4 worm cellular contexts compared by ENCODE assay signal in genomic region chrIII:1744486-1744885, ce11.
TF ChIP-seq lines count a peak whose summit lies in the region.

No protein-coding gene starts in this region.

TF ChIP-seq in whole organism, L1 larva, 84 proteins besides CTCF, POLR2A, EP300 and RAD21:
- peak; percentile 6 for TF ChIP-seq fkh-10 (GFP tag; optimal IDR thresholded peaks at IDR 0.05; lab: Kevin White, UChicago)
- no peak for TF ChIP-seq Y116A8C.19 (tag; optimal IDR thresholded peaks at IDR 0.05; lab: Kevin White, UChicago; ENCODE audit: borderline replicate concordance)
- TF ChIP-seq efl-1 (optimal IDR thresholded peaks at IDR 0.05; lab: Kevin White, UChicago), result no peak
- TF ChIP-seq efl-1 (GFP tag; optimal IDR thresholded peaks at IDR 0.05 in 1 of 2; lab: Kevin White, UChicago), result peak in 1 of 2 experiments; percentile 45
- no peak for TF ChIP-seq sptf-1 (tag; optimal IDR thresholded peaks at IDR 0.05; lab: Kevin White, UChicago)
- TF ChIP-seq dsc-1 (tag; optimal IDR thresholded peaks at IDR 0.05; lab: Kevin White, UChicago), result peak; percentile 22

TF ChIP-seq in whole organism, L2 larva, 48 proteins besides CTCF, POLR2A, EP300 and RAD21:
- no peak for TF ChIP-seq ztf-11 (tag; optimal IDR thresholded peaks at IDR 0.05; lab: Kevin White, UChicago)
- no peak for TF ChIP-seq lsy-2 (tag; optimal IDR thresholded peaks at IDR 0.05; lab: Kevin White, UChicago)
- peak; percentile 11 for TF ChIP-seq sma-9 (GFP tag; optimal IDR thresholded peaks at IDR 0.05; lab: Kevin White, UChicago)
- no peak for TF ChIP-seq sma-9 (tag; optimal IDR thresholded peaks at IDR 0.05; lab: Kevin White, UChicago)

TF ChIP-seq in whole organism, L4 larva, 104 proteins besides CTCF, POLR2A, EP300 and RAD21:
- TF ChIP-seq ceh-82 (tag; optimal IDR thresholded peaks at IDR 0.05; lab: Kevin White, UChicago) (no peak), zip-2 (tag; optimal IDR thresholded peaks at IDR 0.05; lab: Kevin White, UChicago) (no peak), Y75B8A.6 (GFP tag; IDR thresholded peaks at IDR 0.05; lab: Robert Waterston, UW) (no peak), mdt-29 (GFP tag; IDR thresholded peaks at IDR 0.05; lab: Robert Waterston, UW) (no peak), lin-13 (GFP tag; optimal IDR thresholded peaks at IDR 0.05; lab: Kevin White, UChicago) (peak; percentile 32), aly-2 (tag; optimal IDR thresholded peaks at IDR 0.05; lab: Kevin White, UChicago) (no peak), ceh-62 (tag; optimal IDR thresholded peaks at IDR 0.05; lab: Kevin White, UChicago) (no peak), daf-12 (tag; optimal IDR thresholded peaks at IDR 0.05; lab: Kevin White, UChicago) (no peak), egl-43 (GFP tag; IDR thresholded peaks at IDR 0.05; lab: Robert Waterston, UW) (peak; percentile 62; the same call in 1 of the 2 replicates), dpl-1 (GFP tag; optimal IDR thresholded peaks at IDR 0.05; lab: Kevin White, UChicago) (no peak), nhr-28 (tag; optimal IDR thresholded peaks at IDR 0.05; lab: Kevin White, UChicago) (no peak), ztf-7 (tag; optimal IDR thresholded peaks at IDR 0.05; lab: Kevin White, UChicago) (no peak), ceh-28 (tag; optimal IDR thresholded peaks at IDR 0.05; lab: Kevin White, UChicago) (no peak), F49E8.2 (tag; optimal IDR thresholded peaks at IDR 0.05; lab: Kevin White, UChicago; ENCODE audit: borderline replicate concordance) (no peak), lin-38 (GFP tag; IDR thresholded peaks at IDR 0.05; lab: Robert Waterston, UW) (peak; percentile 61), ceh-32 (tag; optimal IDR thresholded peaks at IDR 0.05; lab: Kevin White, UChicago; ENCODE audit: poor library complexity) (no peak), daf-19 (GFP tag; conservative IDR thresholded peaks at IDR 0.05; lab: Robert Waterston, UW) (no peak), tag-97 (GFP tag; IDR thresholded peaks at IDR 0.05; lab: Robert Waterston, UW) (no peak), nhr-42 (GFP tag; IDR thresholded peaks at IDR 0.05; lab: Robert Waterston, UW) (no peak), madf-9 (GFP tag; conservative IDR thresholded peaks at IDR 0.05; lab: Robert Waterston, UW) (no peak), ceh-44 (GFP tag; IDR thresholded peaks at IDR 0.05; lab: Robert Waterston, UW) (no peak), D1046.2 (GFP tag; IDR thresholded peaks at IDR 0.05; lab: Robert Waterston, UW) (no peak), nhr-76 (tag; optimal IDR thresholded peaks at IDR 0.05; lab: Kevin White, UChicago) (no peak), Y5F2A.4 (GFP tag; optimal IDR thresholded peaks at IDR 0.05; lab: Kevin White, UChicago) (no peak), daf-8 (GFP tag; IDR thresholded peaks at IDR 0.05; lab: Robert Waterston, UW) (no peak), lin-39 (tag; optimal IDR thresholded peaks at IDR 0.05; lab: Kevin White, UChicago) (no peak), unc-39 (tag; optimal IDR thresholded peaks at IDR 0.05; lab: Kevin White, UChicago) (no peak), dmd-8 (GFP tag; IDR thresholded peaks at IDR 0.05; lab: Robert Waterston, UW) (0 out of 2 replicates have a peak, but pooled peaks have one; percentile 43), ama-1 (optimal IDR thresholded peaks at IDR 0.05; lab: Kevin White, UChicago) (no peak), egl-27 (tag; optimal IDR thresholded peaks at IDR 0.05; lab: Kevin White, UChicago) (no peak), mep-1 (tag; optimal IDR thresholded peaks at IDR 0.05; lab: Kevin White, UChicago) (no peak), Y48G9A.11 (GFP tag; IDR thresholded peaks at IDR 0.05; lab: Robert Waterston, UW) (0 out of 2 replicates have a peak, but pooled peaks have one; percentile 31), pha-4 (GFP tag; IDR thresholded peaks at IDR 0.05; lab: Robert Waterston, UW) (0 out of 2 replicates have a peak, but pooled peaks have one; percentile 24), pha-4 (tag; optimal IDR thresholded peaks at IDR 0.05; lab: Kevin White, UChicago) (no peak), daf-16 (GFP tag; optimal IDR thresholded peaks at IDR 0.05; lab: Kevin White, UChicago) (peak in 1 of 2 experiments; percentile 31), daf-16 (tag; optimal IDR thresholded peaks at IDR 0.05; lab: Kevin White, UChicago) (no peak), F26F4.8 (GFP tag; conservative IDR thresholded peaks at IDR 0.05; lab: Robert Waterston, UW) (peak; percentile 67; the same call in 1 of the 2 replicates), dmd-6 (GFP tag; IDR thresholded peaks at IDR 0.05; lab: Robert Waterston, UW) (0 out of 2 replicates have a peak, but pooled peaks have one; percentile 19)

TF ChIP-seq in whole organism, young adult, 124 proteins besides CTCF, POLR2A, EP300 and RAD21:
- TF ChIP-seq snpc-3.4 (tag; optimal IDR thresholded peaks at IDR 0.05; lab: Kevin White, UChicago), result peak; percentile 29
- no peak for TF ChIP-seq dpl-1 (GFP tag; optimal IDR thresholded peaks at IDR 0.05; lab: Kevin White, UChicago)
- peak; percentile 72 for TF ChIP-seq die-1 (tag; optimal IDR thresholded peaks at IDR 0.05; lab: Kevin White, UChicago)
- TF ChIP-seq ztf-26 (tag; optimal IDR thresholded peaks at IDR 0.05; lab: Kevin White, UChicago), result no peak
- TF ChIP-seq unc-62 (GFP tag; optimal IDR thresholded peaks at IDR 0.05; lab: Kevin White, UChicago), result no peak
- TF ChIP-seq attf-5 (GFP tag; optimal IDR thresholded peaks at IDR 0.05; lab: Kevin White, UChicago), result no peak
- no peak for TF ChIP-seq sdz-38 (tag; optimal IDR thresholded peaks at IDR 0.05; lab: Kevin White, UChicago)
- peak; percentile 52 for TF ChIP-seq ztf-18 (tag; optimal IDR thresholded peaks at IDR 0.05; lab: Kevin White, UChicago)
- no peak for TF ChIP-seq bed-2 (GFP tag; IDR thresholded peaks at IDR 0.05; lab: Robert Waterston, UW)
- TF ChIP-seq ceh-58 (GFP tag; IDR thresholded peaks at IDR 0.05; lab: Robert Waterston, UW), result no peak
- peak; percentile 72 for TF ChIP-seq rpc-1 (optimal IDR thresholded peaks at IDR 0.05; lab: Kevin White, UChicago)
- TF ChIP-seq rpc-1 (tag; optimal IDR thresholded peaks at IDR 0.05; lab: Kevin White, UChicago), result peak; percentile 90
- TF ChIP-seq hmg-1.2 (GFP tag; IDR thresholded peaks at IDR 0.05; lab: Robert Waterston, UW), result 0 out of 2 replicates have a peak, but pooled peaks have one; percentile 11
- TF ChIP-seq nhr-90 (tag; optimal IDR thresholded peaks at IDR 0.05; lab: Kevin White, UChicago), result peak; percentile 66
- peak; percentile 31 for TF ChIP-seq him-1 (tag; optimal IDR thresholded peaks at IDR 0.05; lab: Kevin White, UChicago)
- TF ChIP-seq lsl-1 (GFP tag; optimal IDR thresholded peaks at IDR 0.05; lab: Kevin White, UChicago), result no peak
- peak; percentile 42 for TF ChIP-seq chd-7 (tag; optimal IDR thresholded peaks at IDR 0.05; lab: Kevin White, UChicago)
- no peak for TF ChIP-seq cebp-1 (GFP tag; IDR thresholded peaks at IDR 0.05; lab: Robert Waterston, UW)
- peak; percentile 4 for TF ChIP-seq cebp-1 (tag; optimal IDR thresholded peaks at IDR 0.05; lab: Kevin White, UChicago)
- peak; percentile 78 for TF ChIP-seq lin-26 (GFP tag; IDR thresholded peaks at IDR 0.05; lab: Robert Waterston, UW)
- no peak for TF ChIP-seq aptf-2 (GFP tag; conservative IDR thresholded peaks at IDR 0.05; lab: Robert Waterston, UW)
- TF ChIP-seq snpc-1.3 (tag; optimal IDR thresholded peaks at IDR 0.05; lab: Kevin White, UChicago; ENCODE audit: insufficient read depth), result no peak
- no peak for TF ChIP-seq nfya-2 (GFP tag; IDR thresholded peaks at IDR 0.05; lab: Robert Waterston, UW)
- no peak for TF ChIP-seq somi-1 (GFP tag; optimal IDR thresholded peaks at IDR 0.05; lab: Kevin White, UChicago)
- no peak for TF ChIP-seq ceh-100 (GFP tag; IDR thresholded peaks at IDR 0.05; lab: Robert Waterston, UW)
- no peak for TF ChIP-seq attf-3 (GFP tag; conservative IDR thresholded peaks at IDR 0.05; lab: Robert Waterston, UW)
- no peak for TF ChIP-seq nhr-179 (tag; optimal IDR thresholded peaks at IDR 0.05; lab: Kevin White, UChicago)
- no peak for TF ChIP-seq hlh-12 (tag; optimal IDR thresholded peaks at IDR 0.05; lab: Kevin White, UChicago)
- TF ChIP-seq dox-1 (GFP tag; IDR thresholded peaks at IDR 0.05; lab: Robert Waterston, UW), result no peak
- TF ChIP-seq ceh-40 (GFP tag; IDR thresholded peaks at IDR 0.05; lab: Robert Waterston, UW), result no peak
- TF ChIP-seq lin-35 (GFP tag; optimal IDR thresholded peaks at IDR 0.05; lab: Kevin White, UChicago), result no peak
- TF ChIP-seq tbp1 (GFP tag; optimal IDR thresholded peaks at IDR 0.05; lab: Kevin White, UChicago), result peak; percentile 91
- no peak for TF ChIP-seq hmg-20 (GFP tag; IDR thresholded peaks at IDR 0.05; lab: Robert Waterston, UW)
- TF ChIP-seq T07F8.4 (tag; optimal IDR thresholded peaks at IDR 0.05; lab: Kevin White, UChicago), result no peak
- TF ChIP-seq akir-1 (GFP tag; optimal IDR thresholded peaks at IDR 0.05; lab: Kevin White, UChicago), result no peak
- TF ChIP-seq let-607 (tag; optimal IDR thresholded peaks at IDR 0.05; lab: Kevin White, UChicago), result no peak
- TF ChIP-seq pbrm-1 (GFP tag; IDR thresholded peaks at IDR 0.05; lab: Robert Waterston, UW), result no peak
- TF ChIP-seq mcd-1 (GFP tag; IDR thresholded peaks at IDR 0.05; lab: Robert Waterston, UW), result no peak
- TF ChIP-seq lin-54 (GFP tag; optimal IDR thresholded peaks at IDR 0.05; lab: Kevin White, UChicago), result peak; percentile 28
- TF ChIP-seq atf-7 (tag; optimal IDR thresholded peaks at IDR 0.05; lab: Kevin White, UChicago), result no peak
- no peak for TF ChIP-seq ztf-25 (GFP tag; IDR thresholded peaks at IDR 0.05; lab: Robert Waterston, UW)
- TF ChIP-seq F22D6.2 (tag; optimal IDR thresholded peaks at IDR 0.05; lab: Kevin White, UChicago), result no peak
- TF ChIP-seq athp-1 (tag; optimal IDR thresholded peaks at IDR 0.05; lab: Kevin White, UChicago), result peak; percentile 20
- TF ChIP-seq madf-3 (GFP tag; IDR thresholded peaks at IDR 0.05; lab: Robert Waterston, UW), result no peak
- TF ChIP-seq Y95B8A.8 (GFP tag; IDR thresholded peaks at IDR 0.05; lab: Robert Waterston, UW), result 0 out of 2 replicates have a peak, but pooled peaks have one; percentile 17
- no peak for TF ChIP-seq nhr-80 (tag; optimal IDR thresholded peaks at IDR 0.05; lab: Kevin White, UChicago)
- TF ChIP-seq rec-8 (tag; optimal IDR thresholded peaks at IDR 0.05; lab: Kevin White, UChicago), result peak; percentile 17
- TF ChIP-seq B0261.1 (tag; optimal IDR thresholded peaks at IDR 0.05; lab: Kevin White, UChicago), result peak; percentile 71
- TF ChIP-seq B0035.1 (tag; optimal IDR thresholded peaks at IDR 0.05; lab: Kevin White, UChicago), result no peak
